Worm (Caenorhabditis elegans) whole organism, L4 larva: ENCODE measurements around the gene popl-5.

Experiments
- F37D6.2 ChIP-seq: sonication (generic microtip); optimal IDR thresholded peaks from 2 replicates; lab custom pipeline; 2016; ENCODE audit warnings: mild to moderate bottlenecking, missing genetic modification characterization, missing compliant biosample characterization
- T26A8.4 ChIP-seq: fragments of 200-800 bp; sonication (Bioruptor generic); IDR thresholded peaks from 2 replicates; pipeline ENCODE4 v1.3.6; 2022; ENCODE audit warnings: missing genetic modification characterization, missing compliant biosample characterization
- Y105C5A.15 ChIP-seq: fragments of 200-800 bp; sonication (Bioruptor generic); IDR thresholded peaks from 2 replicates; pipeline ENCODE4 v1.3.6; 2022; ENCODE audit warnings: missing genetic modification characterization, missing compliant biosample characterization
- Y5F2A.4 ChIP-seq: fragments of 200-800 bp; sonication (Bioruptor generic); optimal IDR thresholded peaks from 2 replicates; lab custom pipeline; 2018; ENCODE audit warnings: mild to moderate bottlenecking, missing genetic modification characterization, missing compliant biosample characterization
- ZK337.2 ChIP-seq: fragments of 200-800 bp; sonication (Bioruptor generic); IDR thresholded peaks from 2 replicates; pipeline ENCODE4 v1.3.6; 2022; ENCODE audit warnings: missing genetic modification reagents, missing genetic modification characterization, missing compliant biosample characterization
- aly-2 ChIP-seq: sonication (generic microtip); optimal IDR thresholded peaks from 2 replicates; lab custom pipeline; 2018; ENCODE audit warnings: missing biosample characterization, missing genetic modification characterization
- ceh-28 ChIP-seq: fragments of 150-350 bp; optimal IDR thresholded peaks from 2 replicates; lab custom pipeline; 2014; ENCODE audit warnings: missing biosample characterization, missing genetic modification reagents, missing genetic modification characterization
- ceh-44 ChIP-seq: fragments of 200-800 bp; sonication (Bioruptor generic); IDR thresholded peaks from 2 replicates; pipeline ENCODE4 v1.3.6; 2022; ENCODE audit warnings: missing genetic modification reagents, missing genetic modification characterization, missing compliant biosample characterization
- ceh-62 ChIP-seq: sonication (generic microtip); optimal IDR thresholded peaks from 2 replicates; lab custom pipeline; 2017; ENCODE audit warnings: missing biosample characterization, missing genetic modification characterization
- ces-1 ChIP-seq: fragments of 150-350 bp; sonication (generic microtip); optimal IDR thresholded peaks from 4 replicates; lab custom pipeline; 2014; ENCODE audit warnings: missing biosample characterization, missing genetic modification reagents, missing genetic modification characterization
- cey-2 ChIP-seq: sonication (generic microtip); optimal IDR thresholded peaks from 3 replicates; lab custom pipeline; 2017; ENCODE audit warnings: missing genetic modification characterization, mild to moderate bottlenecking, missing compliant biosample characterization, antibody characterized with exemption, borderline replicate concordance; ENCODE audit not compliant: insufficient read depth
- ctbp-1 ChIP-seq: fragments of 200-800 bp; sonication (Bioruptor generic); IDR thresholded peaks from 2 replicates; pipeline ENCODE4 v1.3.6; 2022; ENCODE audit warnings: missing genetic modification reagents, missing genetic modification characterization, missing compliant biosample characterization
- daf-12 ChIP-seq: fragments of 150-350 bp; optimal IDR thresholded peaks from 2 replicates; lab custom pipeline; 2014; ENCODE audit warnings: missing biosample characterization, missing genetic modification reagents, missing genetic modification characterization
- daf-19 ChIP-seq: fragments of 200-800 bp; sonication (Bioruptor generic); conservative IDR thresholded peaks from 2 replicates; pipeline ENCODE4 v1.3.6; 2022; ENCODE audit warnings: missing genetic modification characterization, missing compliant biosample characterization
- dmd-8 ChIP-seq: fragments of 200-800 bp; sonication (Bioruptor generic); IDR thresholded peaks from 2 replicates; pipeline ENCODE4 v1.3.6; 2022; ENCODE audit warnings: missing genetic modification characterization, missing compliant biosample characterization
- dpl-1 ChIP-seq: fragments of 150-350 bp; optimal IDR thresholded peaks from 2 replicates; lab custom pipeline; 2014; ENCODE audit warnings: missing biosample characterization, missing genetic modification reagents, missing genetic modification characterization
- egl-27 ChIP-seq: sonication (generic microtip); optimal IDR thresholded peaks from 3 replicates; lab custom pipeline; 2017; ENCODE audit warnings: missing biosample characterization, missing genetic modification reagents, missing genetic modification characterization
- egl-43 ChIP-seq: fragments of 200-800 bp; sonication (Bioruptor generic); IDR thresholded peaks from 2 replicates; pipeline ENCODE4 v1.3.6; 2022; ENCODE audit warnings: missing genetic modification reagents, missing genetic modification characterization, missing compliant biosample characterization
- fkh-10 ChIP-seq: fragments of 150-350 bp; optimal IDR thresholded peaks from 2 replicates; lab custom pipeline; 2014; ENCODE audit warnings: missing biosample characterization, missing genetic modification reagents, missing genetic modification characterization
- fos-1 ChIP-seq: fragments of 150-350 bp; optimal IDR thresholded peaks from 2 replicates; lab custom pipeline; 2014; ENCODE audit warnings: missing biosample characterization, missing genetic modification characterization
- hlh-30 ChIP-seq: sonication (generic microtip); optimal IDR thresholded peaks from 2 replicates; lab custom pipeline; 2017; ENCODE audit warnings: antibody characterized with exemption, mild to moderate bottlenecking, missing genetic modification characterization, missing compliant biosample characterization; ENCODE audit not compliant: insufficient read depth
- hmg-1.1 ChIP-seq: fragments of 200-800 bp; sonication (Bioruptor generic); IDR thresholded peaks from 2 replicates; pipeline ENCODE4 v1.3.6; 2022; ENCODE audit warnings: missing genetic modification reagents, missing genetic modification characterization, missing compliant biosample characterization
- lin-1 ChIP-seq: fragments of 200-800 bp; sonication (Bioruptor generic); IDR thresholded peaks from 2 replicates; pipeline ENCODE4 v1.3.6; 2022; ENCODE audit warnings: missing genetic modification reagents, missing genetic modification characterization, missing compliant biosample characterization
- lin-15B ChIP-seq: fragments of 150-350 bp; sonication (generic microtip); optimal IDR thresholded peaks from 3 replicates; lab custom pipeline; 2014; ENCODE audit warnings: missing biosample characterization, missing genetic modification characterization
- lin-29 ChIP-seq: fragments of 200-800 bp; sonication (Bioruptor generic); IDR thresholded peaks from 2 replicates; pipeline ENCODE4 v1.3.6; 2022; ENCODE audit warnings: missing genetic modification reagents, missing genetic modification characterization, missing compliant biosample characterization
- madf-5 ChIP-seq, 2 experiments: fragments of 200-800 bp; sonication (Bioruptor generic); IDR thresholded peaks; 2 replicates each; pipeline ENCODE4 v1.3.6; 2022; ENCODE audit warnings: missing compliant biosample characterization in 2 of 2, missing genetic modification characterization in 2 of 2
- madf-9 ChIP-seq: fragments of 200-800 bp; sonication (Bioruptor generic); conservative IDR thresholded peaks from 2 replicates; pipeline ENCODE4 v1.3.6; 2022; ENCODE audit warnings: missing genetic modification reagents, missing genetic modification characterization, missing compliant biosample characterization
- mdl-1 ChIP-seq, 2 experiments: fragments of 150-350 bp in 1 of 2; sonication (generic microtip) in 1 of 2; optimal IDR thresholded peaks; 2 replicates each; lab custom pipeline; 2014 to 2017; ENCODE audit warnings: missing biosample characterization in 2 of 2, missing genetic modification characterization in 2 of 2
- mep-1 ChIP-seq: fragments of 150-350 bp; sonication (generic microtip); optimal IDR thresholded peaks from 3 replicates; lab custom pipeline; 2014; ENCODE audit warnings: missing biosample characterization, missing genetic modification characterization
- mes-2 ChIP-seq: sonication (generic microtip); optimal IDR thresholded peaks from 2 replicates; lab custom pipeline; 2016; ENCODE audit warnings: missing genotype, mild to moderate bottlenecking, missing genetic modification characterization, missing compliant biosample characterization; ENCODE audit not compliant: poor library complexity, severe bottlenecking
- mxl-3 ChIP-seq: fragments of 200-800 bp; sonication (Bioruptor generic); optimal IDR thresholded peaks from 2 replicates; lab custom pipeline; 2018; ENCODE audit warnings: mild to moderate bottlenecking, missing genetic modification characterization, missing compliant biosample characterization
- nhr-102 ChIP-seq: sonication (generic microtip); optimal IDR thresholded peaks from 2 replicates; lab custom pipeline; 2016; ENCODE audit warnings: mild to moderate bottlenecking, missing genetic modification characterization, moderate library complexity, missing compliant biosample characterization
- nhr-11 ChIP-seq: fragments of 150-350 bp; optimal IDR thresholded peaks from 2 replicates; lab custom pipeline; 2014; ENCODE audit warnings: missing biosample characterization, missing genetic modification characterization
- nhr-111 ChIP-seq: fragments of 200-800 bp; sonication (Bioruptor generic); optimal IDR thresholded peaks from 2 replicates; lab custom pipeline; 2018; ENCODE audit warnings: mild to moderate bottlenecking, missing genetic modification characterization, missing compliant biosample characterization
- nhr-25 ChIP-seq: sonication (generic microtip); optimal IDR thresholded peaks from 2 replicates; lab custom pipeline; 2017; ENCODE audit warnings: missing genetic modification characterization, mild to moderate bottlenecking, missing compliant biosample characterization, antibody characterized with exemption, moderate library complexity, borderline replicate concordance; ENCODE audit not compliant: insufficient read depth
- nhr-28 ChIP-seq: fragments of 150-350 bp; optimal IDR thresholded peaks from 2 replicates; lab custom pipeline; 2014; ENCODE audit warnings: missing biosample characterization, missing genetic modification characterization
- nhr-42 ChIP-seq: fragments of 200-800 bp; sonication (Bioruptor generic); IDR thresholded peaks from 2 replicates; pipeline ENCODE4 v1.3.6; 2022; ENCODE audit warnings: missing genetic modification characterization, missing compliant biosample characterization
- nhr-6 ChIP-seq: fragments of 150-350 bp; optimal IDR thresholded peaks from 2 replicates; lab custom pipeline; 2014; ENCODE audit warnings: missing biosample characterization, missing genetic modification characterization
- pha-4 ChIP-seq, 2 experiments: fragments of 150-350 bp in 1 of 2; fragments of 200-800 bp in 1 of 2; sonication (Bioruptor generic) in 1 of 2; IDR thresholded peaks in 1 of 2; optimal IDR thresholded peaks in 1 of 2; 2 replicates each; pipeline versions ENCODE4 v1.3.6 to Lab custom; 2014 to 2022; ENCODE audit warnings: missing genetic modification characterization in 2 of 2, missing genetic modification reagents in 2 of 2, missing biosample characterization in 1 of 2, missing compliant biosample characterization in 1 of 2
- rbr-2 ChIP-seq: sonication (generic microtip); optimal IDR thresholded peaks from 2 replicates; lab custom pipeline; 2016; ENCODE audit warnings: missing genotype, missing genetic modification characterization, missing compliant biosample characterization
- set-16 ChIP-seq: fragments of 200-800 bp; sonication (Bioruptor generic); IDR thresholded peaks from 2 replicates; pipeline ENCODE4 v1.3.6; 2022; ENCODE audit warnings: missing genetic modification reagents, missing genetic modification characterization, missing compliant biosample characterization
- skn-1 ChIP-seq: fragments of 150-350 bp; optimal IDR thresholded peaks from 2 replicates; lab custom pipeline; 2014; ENCODE audit warnings: missing biosample characterization, missing genetic modification characterization
- spr-1 ChIP-seq: sonication (generic microtip); optimal IDR thresholded peaks from 2 replicates; lab custom pipeline; 2016; ENCODE audit warnings: mild to moderate bottlenecking, missing genetic modification characterization, missing compliant biosample characterization
- unc-130 ChIP-seq: sonication (generic microtip); optimal IDR thresholded peaks from 2 replicates; lab custom pipeline; 2016; ENCODE audit warnings: missing genetic modification reagents, missing genetic modification characterization, missing compliant biosample characterization
- unc-62 ChIP-seq, 3 experiments: fragments of 150-350 bp in 1 of 3; sonication (generic microtip); optimal IDR thresholded peaks in 2 of 3; peaks in 1 of 3; 1 replicate in 1 of 3; 2 replicates in 2 of 3; lab custom pipeline; 2014 to 2017; ENCODE audit warnings: missing biosample characterization in 3 of 3, missing genetic modification characterization in 3 of 3, missing genetic modification reagents in 3 of 3, missing genotype in 1 of 3
- vab-7 ChIP-seq: fragments of 200-800 bp; sonication (Bioruptor generic); IDR thresholded peaks from 2 replicates; pipeline ENCODE4 v1.3.6; 2022; ENCODE audit warnings: missing genetic modification reagents, missing genetic modification characterization, missing compliant biosample characterization
- zfp-2 ChIP-seq: sonication (generic microtip); optimal IDR thresholded peaks from 2 replicates; lab custom pipeline; 2016; ENCODE audit warnings: mild to moderate bottlenecking, missing genetic modification characterization, missing compliant biosample characterization
- zfp-3 ChIP-seq: fragments of 200-800 bp; sonication (Bioruptor generic); conservative IDR thresholded peaks from 2 replicates; pipeline ENCODE4 v1.3.6; 2022; ENCODE audit warnings: missing genetic modification reagents, missing genetic modification characterization, missing compliant biosample characterization
- ztf-11 ChIP-seq: fragments of 150-350 bp; optimal IDR thresholded peaks from 2 replicates; lab custom pipeline; 2014; ENCODE audit warnings: missing biosample characterization, missing genetic modification characterization
- ztf-7 ChIP-seq: fragments of 150-350 bp; optimal IDR thresholded peaks from 2 replicates; lab custom pipeline; 2014; ENCODE audit warnings: missing biosample characterization, missing genetic modification characterization

Gene popl-5

ce11 chrIII:11463726-11464125 is 23.4 kb downstream of the popl-5 start (continued):
- TF ChIP-seq rbr-2 (tag; lab: Kevin White, UChicago) (peak; percentile 20), ZK337.2 (GFP tag; lab: Robert Waterston, UW) (0 out of 2 replicates have a peak, but pooled peaks have one; percentile 17), nhr-42 (GFP tag; lab: Robert Waterston, UW) (peak; percentile 60; the same call in 1 of the 2 replicates), egl-27 (tag; lab: Kevin White, UChicago) (no peak), madf-9 (no peak), unc-130 (no peak), skn-1 (tag; lab: Kevin White, UChicago) (no peak), nhr-6 (tag; lab: Kevin White, UChicago) (peak; percentile 50), madf-5 (GFP tag; IDR thresholded peaks at IDR 0.05; lab: Robert Waterston, UW) (peak; percentile 8 to 70; a peak in 2 of 4 replicates), T26A8.4 (GFP tag; lab: Robert Waterston, UW) (peak; percentile 65), ces-1 (GFP tag; lab: Kevin White, UChicago) (no peak), mep-1 (tag; lab: Kevin White, UChicago) (peak; percentile 85), egl-43 (GFP tag; lab: Robert Waterston, UW) (peak; percentile 63; the same call in 1 of the 2 replicates), lin-15B (peak; percentile 21), dmd-8 (GFP tag; lab: Robert Waterston, UW) (no peak), F37D6.2 (tag; lab: Kevin White, UChicago) (no peak), nhr-11 (tag; lab: Kevin White, UChicago) (no peak), pha-4 (GFP tag; IDR thresholded peaks at IDR 0.05; lab: Robert Waterston, UW) (peak; percentile 62), pha-4 (tag; optimal IDR thresholded peaks at IDR 0.05; lab: Kevin White, UChicago) (no peak), mdl-1 (tag; optimal IDR thresholded peaks at IDR 0.05; lab: Kevin White, UChicago) (peak in 1 of 2 experiments; percentile 41), set-16 (GFP tag; lab: Robert Waterston, UW) (peak; percentile 91), ceh-28 (tag; lab: Kevin White, UChicago) (no peak), hlh-30 (peak; percentile 75), ztf-11 (tag; lab: Kevin White, UChicago) (no peak), ztf-7 (tag; lab: Kevin White, UChicago) (no peak), Y5F2A.4 (GFP tag; lab: Kevin White, UChicago) (no peak), mes-2 (tag; lab: Kevin White, UChicago) (peak; percentile 53), dpl-1 (GFP tag; lab: Kevin White, UChicago) (peak; percentile 21), nhr-25 (tag; lab: Kevin White, UChicago) (peak; percentile 53), ceh-62 (tag; lab: Kevin White, UChicago) (no peak), unc-62 (GFP tag; optimal IDR thresholded peaks at IDR 0.05 in 1 of 2; lab: Kevin White, UChicago) (no peak), unc-62 (tag; optimal IDR thresholded peaks at IDR 0.05; lab: Kevin White, UChicago) (no peak), ceh-44 (no peak), zfp-3 (GFP tag; lab: Robert Waterston, UW) (peak; percentile 78; the same call in 1 of the 2 replicates), fos-1 (tag; lab: Kevin White, UChicago) (no peak), nhr-111 (peak; percentile 11), ctbp-1 (GFP tag; lab: Robert Waterston, UW) (no peak), nhr-28 (tag; lab: Kevin White, UChicago) (peak; percentile 43), Y105C5A.15 (GFP tag; lab: Robert Waterston, UW) (no peak), spr-1 (peak; percentile 78), zfp-2 (tag; lab: Kevin White, UChicago) (no peak), nhr-102 (peak; percentile 71), lin-1 (GFP tag; lab: Robert Waterston, UW) (peak; percentile 83), cey-2 (tag; lab: Kevin White, UChicago) (no peak), mxl-3 (GFP tag; lab: Kevin White, UChicago) (peak; percentile 73), vab-7 (GFP tag; lab: Robert Waterston, UW) (peak; percentile 62), daf-12 (tag; lab: Kevin White, UChicago) (no peak), daf-19 (no peak), hmg-1.1 (GFP tag; lab: Robert Waterston, UW) (peak; percentile 68; the same call in 1 of the 2 replicates), lin-29 (GFP tag; lab: Robert Waterston, UW) (no peak), fkh-10 (GFP tag; lab: Kevin White, UChicago) (no peak), aly-2 (tag; lab: Kevin White, UChicago) (no peak)
